Worm (Caenorhabditis elegans) whole organism, L2 larva: Measurements from ENCODE around the gene B0496.6.

ENCODE experiments used
- aly-2 ChIP-seq: fragments of 150-350 bp; optimal IDR thresholded peaks from 2 replicates; lab custom pipeline; 2014; ENCODE audit warnings: missing biosample characterization, missing genetic modification characterization
- ceh-82 ChIP-seq: fragments of 150-350 bp; optimal IDR thresholded peaks from 2 replicates; lab custom pipeline; 2014; ENCODE audit warnings: missing biosample characterization, missing genetic modification characterization
- dmd-4 ChIP-seq: sonication (generic microtip); optimal IDR thresholded peaks from 2 replicates; lab custom pipeline; 2017; ENCODE audit warnings: missing biosample characterization, missing genetic modification characterization
- lin-13 ChIP-seq: fragments of 150-350 bp; optimal IDR thresholded peaks from 2 replicates; lab custom pipeline; 2014; ENCODE audit warnings: missing biosample characterization, missing genetic modification reagents, missing genetic modification characterization
- peb-1 ChIP-seq: fragments of 150-350 bp; optimal IDR thresholded peaks from 2 replicates; lab custom pipeline; 2014; ENCODE audit warnings: missing biosample characterization, missing genetic modification characterization
- zag-1 ChIP-seq: fragments of 150-350 bp; optimal IDR thresholded peaks from 2 replicates; lab custom pipeline; 2014; ENCODE audit warnings: missing biosample characterization, missing genetic modification characterization
- ztf-4 ChIP-seq: fragments of 150-350 bp; optimal IDR thresholded peaks from 2 replicates; lab custom pipeline; 2014; ENCODE audit warnings: missing biosample characterization, missing genetic modification characterization

DNA sequence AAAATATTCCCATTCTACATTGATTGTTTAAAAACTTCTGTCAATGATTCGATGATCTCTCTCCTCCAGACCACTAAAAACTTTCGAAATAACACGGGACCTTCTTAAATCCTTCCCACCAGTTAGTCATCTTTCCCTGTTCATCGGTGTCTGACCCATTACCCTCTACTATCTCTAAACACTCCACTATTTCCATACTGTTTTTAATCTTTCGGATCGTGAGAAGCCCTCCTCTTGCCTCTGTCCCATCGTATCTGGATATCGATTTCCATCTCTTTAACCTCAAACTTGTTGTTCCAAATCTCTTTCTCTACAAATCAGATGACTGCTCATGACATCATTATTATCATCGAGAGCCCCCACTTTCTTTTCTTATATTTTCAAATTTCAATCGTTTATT lies 9.4 kb downstream of the B0496.6 start:
- no peak for TF ChIP-seq zag-1
- no peak for TF ChIP-seq aly-2 (tag; lab: Kevin White, UChicago)
- TF ChIP-seq lin-13 = no peak
- no peak for TF ChIP-seq peb-1 (tag; lab: Kevin White, UChicago)
- TF ChIP-seq ztf-4 = no peak
- no peak for TF ChIP-seq ceh-82 (tag; lab: Kevin White, UChicago)
- no peak for TF ChIP-seq dmd-4
